Worm (Caenorhabditis elegans) whole organism, L4/young adult: ENCODE measurements around the gene Y37E11AL.9.

ENCODE experiments used
- W03F9.2 ChIP-seq: fragments of 150-350 bp; optimal IDR thresholded peaks from 2 replicates; lab custom pipeline; 2014; ENCODE audit warnings: missing biosample characterization, missing genetic modification characterization
- dao-5 ChIP-seq: sonication (generic microtip); optimal IDR thresholded peaks from 2 replicates; lab custom pipeline; 2016; ENCODE audit warnings: missing genotype, missing genetic modification characterization, moderate library complexity, missing compliant biosample characterization
- him-1 ChIP-seq: sonication (generic microtip); optimal IDR thresholded peaks from 2 replicates; lab custom pipeline; 2016; ENCODE audit warnings: missing genotype, missing genetic modification reagents, missing genetic modification characterization, missing compliant biosample characterization

Gene Y37E11AL.9

DNA sequence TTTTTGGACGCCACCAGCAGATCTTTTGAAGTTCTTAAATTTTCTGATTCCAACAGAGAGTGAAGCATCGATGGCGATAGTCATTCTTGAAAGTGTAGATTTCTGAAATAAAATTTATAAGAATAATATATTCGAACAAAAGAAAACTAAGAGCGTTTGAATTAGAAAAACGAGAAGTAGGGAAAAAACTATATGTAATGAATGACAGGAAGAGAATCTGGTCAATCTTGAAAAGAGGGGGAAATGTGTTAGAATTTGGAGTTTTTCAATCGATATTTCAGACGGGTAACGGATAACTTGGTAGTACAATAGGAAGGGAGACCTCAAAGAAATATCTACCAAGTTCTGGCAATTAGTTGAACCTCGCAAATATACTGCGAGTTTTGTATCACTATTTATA, at the start of gene Y37E11AL.9:
Gene Y37E11AL.9, minus strand, starts transcription at position 101 of the 400 bp plus-strand sequence.
- TF ChIP-seq W03F9.2 (tag; lab: Kevin White, UChicago) (no peak), dao-5 (tag; lab: Kevin White, UChicago) (no peak), him-1 (tag; lab: Kevin White, UChicago) (no peak)

DNA sequence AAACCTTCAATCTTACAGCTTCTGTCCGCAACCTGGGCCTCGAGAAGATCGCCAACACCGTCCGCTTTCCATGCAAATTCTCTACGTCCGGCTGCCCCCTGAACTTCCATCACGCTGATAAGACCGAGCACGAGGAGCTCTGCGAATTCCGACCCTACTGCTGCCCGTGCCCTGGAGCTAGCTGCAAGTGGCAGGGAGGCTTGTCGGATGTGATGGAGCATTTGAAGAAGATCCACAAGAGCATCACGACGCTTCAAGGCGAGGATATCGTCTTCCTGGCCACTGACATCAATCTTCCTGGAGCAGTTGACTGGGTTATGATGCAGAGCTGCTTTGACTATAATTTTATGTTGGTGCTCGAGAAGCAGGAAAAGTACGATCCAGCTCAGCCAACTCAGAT, 45.4 kb upstream of the Y37E11AL.9 start:
- no peak for TF ChIP-seq W03F9.2 (tag; lab: Kevin White, UChicago)
- TF ChIP-seq dao-5 (tag; lab: Kevin White, UChicago) = no peak
- no peak for TF ChIP-seq him-1 (tag; lab: Kevin White, UChicago)

DNA sequence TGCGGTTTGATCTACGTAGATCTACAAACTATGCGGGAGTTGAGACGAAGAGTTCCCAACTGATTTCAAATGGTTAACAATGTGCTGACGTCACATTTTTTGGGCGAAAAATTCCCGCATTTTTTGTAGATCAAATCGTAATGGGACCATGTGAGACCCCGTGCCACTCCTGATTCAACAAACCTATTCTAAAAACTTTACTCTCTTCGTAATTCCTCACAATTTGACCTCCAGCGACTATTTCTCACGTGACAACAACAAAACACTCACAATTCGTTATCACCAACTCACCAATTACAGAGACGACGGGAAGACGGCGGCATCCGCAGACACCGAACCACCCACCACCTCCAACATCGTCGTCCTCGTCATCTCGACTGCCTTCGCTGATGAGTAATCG, 43.3 kb upstream of the Y37E11AL.9 start, which contains the start of gene siah-1:
Gene siah-1, plus strand, starts transcription at position 301 of the 400 bp plus-strand sequence.
- no peak for TF ChIP-seq dao-5 (tag; lab: Kevin White, UChicago)
- no peak for TF ChIP-seq him-1 (tag; lab: Kevin White, UChicago)
- no peak for TF ChIP-seq W03F9.2 (tag; lab: Kevin White, UChicago)

DNA sequence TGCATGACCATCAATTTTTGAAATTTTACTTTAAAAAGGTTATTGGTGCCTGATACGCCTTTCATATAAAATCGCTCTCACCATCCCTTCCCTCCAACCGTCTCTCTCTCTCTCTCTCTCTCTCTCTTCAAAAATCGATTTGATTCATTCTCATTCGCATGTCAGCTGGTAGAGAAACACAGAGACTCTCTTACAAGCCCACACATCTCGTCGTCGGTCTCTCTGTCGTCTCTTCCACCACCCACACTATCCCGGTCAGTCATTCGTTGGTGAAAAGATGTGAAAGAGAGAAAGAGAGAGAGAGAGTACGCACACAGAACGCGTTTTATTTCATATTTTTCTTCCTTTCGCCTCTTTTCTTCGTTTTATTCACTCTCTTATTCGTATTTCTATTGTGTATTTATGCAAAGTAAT, 42.0 kb upstream of the Y37E11AL.9 start:
- peak; percentile 48 for TF ChIP-seq W03F9.2 (tag; lab: Kevin White, UChicago)
- TF ChIP-seq dao-5 (tag; lab: Kevin White, UChicago) = no peak

DNA sequence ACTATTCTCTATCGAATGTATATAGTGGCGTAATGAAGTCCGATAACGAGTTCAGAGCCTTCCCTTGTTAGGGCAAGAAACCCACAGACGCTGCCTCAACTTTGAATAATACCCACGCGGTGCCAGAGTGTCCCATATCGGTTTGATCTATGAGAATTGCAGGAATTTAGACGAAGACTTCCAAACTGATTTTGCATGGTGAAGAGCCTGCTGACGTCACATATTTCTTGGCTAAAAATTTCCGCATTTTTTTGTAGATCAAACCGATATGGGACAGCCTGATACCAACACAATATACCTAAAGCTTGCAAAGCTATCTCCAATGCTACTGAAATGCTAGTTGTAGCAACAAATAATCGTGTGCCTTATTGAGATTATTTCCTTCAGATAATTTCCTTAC, 41.4 kb upstream of the Y37E11AL.9 start:
- no peak for TF ChIP-seq W03F9.2 (tag; lab: Kevin White, UChicago)
- no peak for TF ChIP-seq him-1 (tag; lab: Kevin White, UChicago)
- TF ChIP-seq dao-5 (tag; lab: Kevin White, UChicago) = no peak

DNA sequence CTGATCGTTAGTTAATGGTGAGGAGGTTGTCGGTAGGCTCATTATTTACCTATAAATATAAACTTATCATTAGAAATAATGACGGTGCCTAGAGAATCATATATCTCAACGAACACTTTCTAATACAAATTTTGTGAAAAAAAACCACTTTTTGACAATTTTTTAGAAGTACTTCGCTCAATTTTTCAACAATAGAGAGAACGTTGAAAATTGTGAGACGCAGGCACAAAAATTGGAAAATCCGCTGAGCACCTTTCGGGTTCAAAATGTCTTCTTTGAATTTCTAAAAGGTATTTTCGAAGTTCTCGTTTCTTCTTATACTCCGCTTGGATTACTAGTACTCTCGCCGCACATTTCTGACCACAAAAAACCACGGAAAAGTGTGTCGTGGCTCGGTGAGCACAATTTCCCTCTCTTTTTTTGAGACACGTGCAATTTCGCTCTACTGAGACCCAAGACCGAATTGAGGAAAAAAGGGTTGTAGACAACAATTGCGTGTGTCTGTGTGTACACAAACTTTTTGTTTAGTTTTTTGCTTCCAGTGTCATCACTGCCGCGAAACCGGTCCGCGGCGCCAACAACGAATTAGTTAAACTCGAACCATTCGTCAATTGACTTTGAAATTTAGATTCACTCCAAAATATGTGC, 40.5 kb upstream of the Y37E11AL.9 start, which contains the start of gene nape-1:
Gene nape-1, minus strand, starts transcription at position 51 of the 648 bp plus-strand sequence.
- TF ChIP-seq W03F9.2 (tag; lab: Kevin White, UChicago) (peak; percentile 18), dao-5 (tag; lab: Kevin White, UChicago) (no peak)

DNA sequence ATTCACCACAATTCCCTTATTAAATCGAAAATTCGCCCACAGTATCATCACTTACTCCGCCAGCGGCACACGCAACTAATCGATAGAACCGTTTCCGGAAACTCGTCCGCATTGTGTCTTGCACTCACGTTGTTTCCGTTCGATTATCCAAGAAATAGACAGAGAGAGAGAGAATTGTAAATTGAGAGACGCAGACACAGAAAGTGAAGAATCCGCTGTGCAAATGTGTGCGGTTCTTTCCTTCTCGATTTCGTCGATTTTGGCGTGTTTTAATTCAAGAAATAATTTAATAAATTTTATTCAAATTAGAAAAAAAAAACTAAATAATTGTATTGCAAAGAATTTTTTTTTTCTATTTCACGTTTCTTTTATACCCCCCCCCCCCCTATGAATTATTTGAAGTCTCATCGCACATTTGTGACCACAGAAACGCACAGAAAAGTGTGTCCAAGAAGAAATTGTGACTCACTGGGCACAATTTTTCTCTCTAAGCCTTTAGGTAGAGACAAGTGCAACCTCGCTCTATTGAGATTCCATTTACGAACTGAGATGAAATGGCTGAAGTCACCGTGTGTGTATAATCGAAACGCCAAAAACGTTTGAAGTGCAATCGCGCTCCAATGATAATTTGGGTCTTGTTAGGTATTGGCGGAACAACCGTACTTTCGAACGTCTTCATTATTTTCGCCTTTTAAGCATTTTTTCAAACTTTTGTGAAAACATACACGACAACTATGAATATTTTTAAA, 38.4 kb upstream of the Y37E11AL.9 start, which contains the start of gene nape-2:
Gene nape-2, minus strand, starts transcription at position 271 of the 749 bp plus-strand sequence.
- TF ChIP-seq him-1 (tag; lab: Kevin White, UChicago) = no peak
- TF ChIP-seq dao-5 (tag; lab: Kevin White, UChicago) = no peak
- no peak for TF ChIP-seq W03F9.2 (tag; lab: Kevin White, UChicago)

DNA sequence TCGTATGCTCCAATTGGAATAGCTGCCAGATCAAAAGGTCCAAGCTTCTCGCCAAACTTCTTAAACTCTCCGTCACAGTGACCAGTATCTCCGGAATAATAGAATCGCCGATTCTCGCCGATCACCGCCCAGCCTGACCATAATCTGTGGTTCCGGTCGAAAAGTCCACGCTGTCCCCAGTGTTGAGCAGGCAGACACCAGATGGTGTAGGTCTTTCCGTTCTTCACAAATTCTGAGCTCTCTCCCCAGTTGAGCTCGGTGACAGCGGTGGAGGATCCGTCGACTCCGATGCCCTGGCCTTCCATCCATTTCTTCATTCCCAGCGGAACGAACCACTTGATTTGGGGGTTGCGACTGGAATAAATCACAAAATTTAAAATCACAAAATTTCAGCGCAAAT, 35.8 kb upstream of the Y37E11AL.9 start:
- TF ChIP-seq W03F9.2 (tag; lab: Kevin White, UChicago) = no peak

DNA sequence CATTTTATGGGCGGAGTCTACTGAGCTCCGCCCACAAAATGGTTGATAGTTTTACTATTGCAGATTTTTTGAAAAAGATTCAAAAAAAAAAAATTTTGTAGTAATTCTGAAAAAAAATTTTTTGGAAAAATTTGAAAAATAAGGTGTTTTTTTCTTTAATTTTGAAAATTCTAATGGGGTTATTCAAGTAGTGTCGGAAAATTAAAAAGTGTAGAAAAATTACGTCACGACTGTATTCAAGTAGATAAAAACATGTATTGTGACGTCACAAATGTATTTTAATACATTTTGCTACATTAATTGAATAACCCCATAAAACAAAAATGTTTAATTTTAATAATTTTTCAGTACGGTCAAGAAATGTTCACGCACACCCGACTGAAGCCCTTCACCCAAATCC, 32.8 kb upstream of the Y37E11AL.9 start:
- no peak for TF ChIP-seq him-1 (tag; lab: Kevin White, UChicago)
- no peak for TF ChIP-seq W03F9.2 (tag; lab: Kevin White, UChicago)
- no peak for TF ChIP-seq dao-5 (tag; lab: Kevin White, UChicago)

DNA sequence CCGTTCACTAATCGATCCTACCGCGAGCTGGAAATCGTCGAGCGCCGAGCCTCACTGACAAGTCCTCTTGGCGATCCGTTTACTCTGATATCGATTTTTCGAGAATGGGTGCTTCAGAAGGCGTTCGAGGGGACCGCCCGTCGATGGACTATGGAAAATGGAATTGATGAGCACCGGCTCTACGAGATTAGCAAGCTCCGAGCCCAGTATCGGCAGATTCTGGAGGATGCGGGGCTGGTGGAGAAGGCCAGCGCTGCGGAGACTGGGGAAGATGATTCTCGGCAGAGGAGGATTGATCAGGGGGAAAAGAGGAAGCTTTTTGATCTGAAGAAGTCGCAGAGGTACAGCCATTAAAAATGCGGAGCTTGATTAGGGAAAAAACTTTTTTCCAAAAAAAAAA, 31.0 kb upstream of the Y37E11AL.9 start:
- no peak for TF ChIP-seq him-1 (tag; lab: Kevin White, UChicago)
- no peak for TF ChIP-seq W03F9.2 (tag; lab: Kevin White, UChicago)
- no peak for TF ChIP-seq dao-5 (tag; lab: Kevin White, UChicago)

DNA sequence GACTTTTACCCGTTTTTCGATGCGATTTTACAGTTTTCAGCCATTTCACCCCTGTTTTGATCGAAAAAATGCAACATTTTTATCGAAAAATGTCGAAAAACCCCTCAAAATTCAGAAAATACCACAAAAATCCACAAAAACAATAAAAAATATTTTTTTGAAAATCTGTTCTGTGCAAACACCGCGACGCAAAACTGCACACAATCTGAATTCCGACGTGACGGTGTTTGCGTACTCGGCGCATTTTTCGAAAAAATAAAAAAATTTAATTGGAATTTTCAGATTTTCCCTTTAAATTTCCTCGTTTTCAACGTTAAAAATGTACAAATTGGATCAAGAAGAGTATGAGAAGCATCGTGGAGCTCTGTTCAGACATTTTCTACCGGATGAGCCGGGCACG, 25.4 kb upstream of the Y37E11AL.9 start, which contains the start of gene smgl-2:
Gene smgl-2, plus strand, starts transcription at position 320 of the 400 bp plus-strand sequence.
- TF ChIP-seq dao-5 (tag; lab: Kevin White, UChicago) (no peak), W03F9.2 (tag; lab: Kevin White, UChicago) (peak; percentile 83), him-1 (tag; lab: Kevin White, UChicago) (no peak)

DNA sequence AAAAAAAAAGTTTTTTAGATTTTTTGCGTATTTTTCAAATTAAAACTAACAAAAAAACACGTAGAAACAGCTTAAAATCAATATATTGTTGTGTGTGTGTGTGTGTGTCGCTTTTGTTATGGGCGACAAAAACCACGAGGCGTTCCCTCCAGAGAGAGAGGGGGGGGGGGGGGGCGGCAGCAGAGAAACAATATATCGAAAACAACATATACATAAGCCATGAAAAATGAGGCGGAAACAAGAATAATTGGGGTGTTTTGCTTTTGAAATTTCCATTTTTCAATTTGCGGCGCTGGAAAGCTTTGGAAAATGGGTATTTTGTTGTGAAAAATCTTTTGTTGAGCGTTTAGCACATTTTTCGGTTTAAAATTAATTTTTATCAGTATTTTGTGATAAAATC, 24.9 kb upstream of the Y37E11AL.9 start, which contains the start of gene Y37E11AM.2:
Gene Y37E11AM.2, minus strand, starts transcription at position 101 of the 400 bp plus-strand sequence.
- TF ChIP-seq him-1 (tag; lab: Kevin White, UChicago) (no peak), dao-5 (tag; lab: Kevin White, UChicago) (no peak), W03F9.2 (tag; lab: Kevin White, UChicago) (no peak)

DNA sequence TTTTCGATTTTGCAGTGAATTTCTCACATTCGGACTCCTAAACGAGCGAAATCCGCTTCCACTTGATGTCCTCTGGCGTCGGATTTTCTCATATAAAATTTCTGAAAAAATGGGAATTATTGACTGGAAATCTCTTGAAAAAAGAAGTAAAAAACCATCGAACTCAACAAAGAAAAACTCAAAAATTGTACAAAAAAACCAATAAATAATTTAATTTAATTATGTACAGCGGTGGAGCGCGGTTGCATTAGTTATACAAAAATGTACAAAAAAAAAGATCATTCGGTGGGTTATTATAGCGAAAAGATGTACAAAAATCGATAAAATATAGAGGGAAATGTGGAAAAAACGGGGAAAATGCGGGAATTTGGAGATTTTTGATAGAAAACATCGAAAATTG, 22.2 kb upstream of the Y37E11AL.9 start, which contains the start of gene Y37E11AM.4:
Gene Y37E11AM.4, minus strand, starts transcription at position 101 of the 400 bp plus-strand sequence.
- TF ChIP-seq W03F9.2 (tag; lab: Kevin White, UChicago) (no peak), him-1 (tag; lab: Kevin White, UChicago) (no peak), dao-5 (tag; lab: Kevin White, UChicago) (no peak)
